Worm (Caenorhabditis elegans) whole organism, dauer: ENCODE results near the gene seb-3.

Experiments
- unc-62 ChIP-seq: sonication (generic microtip); optimal IDR thresholded peaks from 2 replicates; lab custom pipeline; 2017; ENCODE audit warnings: missing biosample characterization, missing genetic modification reagents, missing genetic modification characterization

Gene seb-3

ce11 chrX:15056737-15057136 is 30.6 kb downstream of the seb-3 start, which contains the start of gene H03G16.5:
Gene H03G16.5 (minus strand): TSS chrX:15056837.
- no peak for TF ChIP-seq unc-62

- no peak for TF ChIP-seq unc-62
These were observed 31.8 kb downstream of the seb-3 start for ce11 chrX:15057900-15058299.

ce11 chrX:15060303-15060702 is 34.2 kb downstream of the seb-3 start, which contains the start of gene fbxa-96:
Gene fbxa-96 (minus strand): TSS chrX:15060403.
- no peak for TF ChIP-seq unc-62

ce11 chrX:15069242-15069641 is 43.1 kb downstream of the seb-3 start, which contains the start of gene mam-6:
Gene mam-6 (minus strand): TSS chrX:15069342.
- no peak for TF ChIP-seq unc-62

- no peak for TF ChIP-seq unc-62
These were observed 44.0 kb downstream of the seb-3 start for ce11 chrX:15070137-15070536.

- no peak for TF ChIP-seq unc-62
These were observed 46.8 kb downstream of the seb-3 start for ce11 chrX:15072877-15073276.

- no peak for TF ChIP-seq unc-62
These were observed 47.4 kb downstream of the seb-3 start for ce11 chrX:15073479-15073878.

- no peak for TF ChIP-seq unc-62
These were observed 49.1 kb downstream of the seb-3 start for ce11 chrX:15075170-15075569.

ce11 chrX:15076042-15076565 is 50.0 kb downstream of the seb-3 start, which contains the start of the genes H40L08.3 and H40L08.9:
Gene H40L08.3 (minus strand): TSS chrX:15076092.
Gene H40L08.9 (minus strand): TSS chrX:15076480.
- no peak for TF ChIP-seq unc-62

ce11 chrX:15076909-15077308 is 50.8 kb downstream of the seb-3 start:
- TF ChIP-seq unc-62 = no peak

- no peak for TF ChIP-seq unc-62
These were observed 51.6 kb downstream of the seb-3 start, which contains the start of the genes H40L08.8, H40L08.2 and H40L08.7 for ce11 chrX:15077597-15078261. Gene H40L08.8 (minus strand): TSS chrX:15077633. Gene H40L08.2 (minus strand): TSS chrX:15077744. Gene H40L08.7 (minus strand): TSS chrX:15077744.

ce11 chrX:15078276-15078675 is 52.2 kb downstream of the seb-3 start:
- TF ChIP-seq unc-62 = no peak

- no peak for TF ChIP-seq unc-62
These were observed 53.3 kb downstream of the seb-3 start for ce11 chrX:15079406-15079805.
